Fruit fly (Drosophila melanogaster): Measurements from ENCODE around the gene AsnRS.

dm6 chr2L:19111137-19111536 is 20.6 kb downstream of the AsnRS start:
- TF ChIP-seq Blimp-1 (GFP tag; optimal IDR thresholded peaks at IDR 0.05) (no peak), CG11294 (GFP tag; IDR thresholded peaks at IDR 0.05) (no peak), CG6792 (GFP tag; optimal IDR thresholded peaks at IDR 0.05) (no peak), Eip93F (GFP tag; optimal IDR thresholded peaks at IDR 0.05) (no peak), Sox102F (GFP tag; optimal IDR thresholded peaks at IDR 0.05) (no peak), Lpt (GFP tag; optimal IDR thresholded peaks at IDR 0.05) (no peak), fkh (GFP tag; optimal IDR thresholded peaks at IDR 0.05) (no peak), spab (GFP tag; optimal IDR thresholded peaks at IDR 0.05) (no peak), CG16779 (tag; optimal IDR thresholded peaks at IDR 0.05) (no peak)

All from whole organism, prepupa.